Worm (Caenorhabditis elegans) whole organism, L1 larva: ENCODE results near the gene F49E8.6.

Source experiments
- C16A3.4 ChIP-seq: fragments of 150-350 bp; optimal IDR thresholded peaks from 2 replicates; lab custom pipeline; 2014; ENCODE audit warnings: missing biosample characterization, missing genetic modification characterization
- F16B12.6 ChIP-seq: fragments of 150-350 bp; optimal IDR thresholded peaks from 2 replicates; lab custom pipeline; 2014; ENCODE audit warnings: missing biosample characterization, missing genetic modification characterization
- aha-1 ChIP-seq: fragments of 150-350 bp; optimal IDR thresholded peaks from 2 replicates; lab custom pipeline; 2014; ENCODE audit warnings: missing biosample characterization, missing genetic modification characterization
- alr-1 ChIP-seq: fragments of 200-800 bp; sonication (Bioruptor generic); optimal IDR thresholded peaks from 2 replicates; lab custom pipeline; 2018; ENCODE audit warnings: borderline replicate concordance, mild to moderate bottlenecking, missing genetic modification characterization, missing compliant biosample characterization
- aly-2 ChIP-seq: fragments of 150-350 bp; optimal IDR thresholded peaks from 2 replicates; lab custom pipeline; 2014; ENCODE audit warnings: missing biosample characterization, missing genetic modification characterization
- blmp-1 ChIP-seq: fragments of 150-350 bp; optimal IDR thresholded peaks from 2 replicates; lab custom pipeline; 2014; ENCODE audit warnings: missing biosample characterization, missing genetic modification characterization
- ceh-8 ChIP-seq: fragments of 200-800 bp; sonication (Bioruptor generic); optimal IDR thresholded peaks from 2 replicates; lab custom pipeline; 2018; ENCODE audit warnings: mild to moderate bottlenecking, missing genetic modification characterization, moderate library complexity, missing compliant biosample characterization
- ceh-82 ChIP-seq, 3 experiments: fragments of 150-350 bp in 1 of 3; sonication (generic microtip) in 2 of 3; optimal IDR thresholded peaks; 2 replicates each; lab custom pipeline; 2014 to 2017; ENCODE audit warnings: missing biosample characterization in 3 of 3, missing genetic modification characterization in 3 of 3
- ceh-88 ChIP-seq: fragments of 200-800 bp; sonication (Bioruptor generic); IDR thresholded peaks from 2 replicates; pipeline ENCODE4 v1.3.6; 2022; ENCODE audit warnings: missing genetic modification characterization, missing compliant biosample characterization
- ceh-90 ChIP-seq: sonication (generic microtip); optimal IDR thresholded peaks from 2 replicates; lab custom pipeline; 2016; ENCODE audit warnings: missing genetic modification characterization, missing compliant biosample characterization
- ces-1 ChIP-seq: fragments of 150-350 bp; optimal IDR thresholded peaks from 2 replicates; lab custom pipeline; 2014; ENCODE audit warnings: missing biosample characterization, missing genetic modification reagents, missing genetic modification characterization
- dpl-1 ChIP-seq, 3 experiments: fragments of 150-350 bp in 2 of 3; sonication (generic microtip) in 1 of 3; optimal IDR thresholded peaks; 2 replicates each; lab custom pipeline; 2014 to 2017; ENCODE audit warnings: missing biosample characterization in 3 of 3, missing genetic modification characterization in 3 of 3, missing genetic modification reagents in 3 of 3
- dsc-1 ChIP-seq: sonication (generic microtip); optimal IDR thresholded peaks from 2 replicates; lab custom pipeline; 2016; ENCODE audit warnings: mild to moderate bottlenecking, missing genetic modification characterization, missing compliant biosample characterization
- egl-13 ChIP-seq: sonication (generic microtip); optimal IDR thresholded peaks from 2 replicates; lab custom pipeline; 2016; ENCODE audit warnings: missing genotype, missing genetic modification reagents, missing genetic modification characterization, missing compliant biosample characterization
- fkh-4 ChIP-seq: sonication (generic microtip); optimal IDR thresholded peaks from 2 replicates; lab custom pipeline; 2016; ENCODE audit warnings: missing compliant biosample characterization, missing genetic modification characterization, borderline replicate concordance
- hlh-4 ChIP-seq: sonication (generic microtip); optimal IDR thresholded peaks from 2 replicates; lab custom pipeline; 2016; ENCODE audit warnings: mild to moderate bottlenecking, missing genetic modification characterization, missing compliant biosample characterization
- hpl-2 ChIP-seq: fragments of 150-350 bp; optimal IDR thresholded peaks from 2 replicates; lab custom pipeline; 2014; ENCODE audit warnings: missing biosample characterization, missing genetic modification reagents, missing genetic modification characterization
- isw-1 ChIP-seq: fragments of 200-800 bp; sonication (Bioruptor generic); IDR thresholded peaks from 2 replicates; pipeline ENCODE4 v1.3.6; 2022; ENCODE audit warnings: missing genetic modification characterization, missing compliant biosample characterization
- lin-13 ChIP-seq: fragments of 150-350 bp; optimal IDR thresholded peaks from 2 replicates; lab custom pipeline; 2014; ENCODE audit warnings: missing biosample characterization, missing genetic modification reagents, missing genetic modification characterization
- lin-35 ChIP-seq, 2 experiments: fragments of 150-350 bp; optimal IDR thresholded peaks; 2 replicates each; lab custom pipeline; 2014; ENCODE audit warnings: missing biosample characterization in 2 of 2, missing genetic modification characterization in 2 of 2, missing genetic modification reagents in 2 of 2
- lin-39 ChIP-seq: fragments of 150-350 bp; optimal IDR thresholded peaks from 2 replicates; lab custom pipeline; 2014; ENCODE audit warnings: missing biosample characterization, missing genetic modification reagents, missing genetic modification characterization
- lir-3 ChIP-seq: sonication (generic microtip); optimal IDR thresholded peaks from 2 replicates; lab custom pipeline; 2016; ENCODE audit warnings: mild to moderate bottlenecking, missing genetic modification characterization, moderate library complexity, missing compliant biosample characterization; ENCODE audit not compliant: poor library complexity
- lsy-2 ChIP-seq, 2 experiments: fragments of 150-350 bp; optimal IDR thresholded peaks; 2 replicates each; lab custom pipeline; 2014; ENCODE audit warnings: missing biosample characterization in 2 of 2, missing genetic modification characterization in 2 of 2
- mab-9 ChIP-seq: fragments of 200-800 bp; sonication (Bioruptor generic); IDR thresholded peaks from 2 replicates; pipeline ENCODE4 v1.3.6; 2022; ENCODE audit warnings: missing genetic modification reagents, missing genetic modification characterization, missing compliant biosample characterization
- mef-2 ChIP-seq: fragments of 150-350 bp; optimal IDR thresholded peaks from 2 replicates; lab custom pipeline; 2014; ENCODE audit warnings: missing biosample characterization, missing genetic modification characterization
- nhr-12 ChIP-seq: sonication (generic microtip); optimal IDR thresholded peaks from 2 replicates; lab custom pipeline; 2017; ENCODE audit warnings: missing biosample characterization, missing genetic modification characterization
- nhr-20 ChIP-seq: sonication (generic microtip); optimal IDR thresholded peaks from 2 replicates; lab custom pipeline; 2016; ENCODE audit warnings: mild to moderate bottlenecking, missing genetic modification characterization, missing compliant biosample characterization
- nhr-28 ChIP-seq: fragments of 150-350 bp; optimal IDR thresholded peaks from 2 replicates; lab custom pipeline; 2014; ENCODE audit warnings: missing biosample characterization, missing genetic modification characterization
- nhr-71 ChIP-seq: sonication (generic microtip); optimal IDR thresholded peaks from 2 replicates; lab custom pipeline; 2016; ENCODE audit warnings: mild to moderate bottlenecking, missing genetic modification characterization, moderate library complexity, missing compliant biosample characterization
- nhr-76 ChIP-seq: sonication (generic microtip); optimal IDR thresholded peaks from 2 replicates; lab custom pipeline; 2017; ENCODE audit warnings: missing biosample characterization, missing genetic modification characterization
- nhr-77 ChIP-seq: fragments of 150-350 bp; optimal IDR thresholded peaks from 2 replicates; lab custom pipeline; 2014; ENCODE audit warnings: missing biosample characterization, missing genetic modification characterization
- pag-3 ChIP-seq: sonication (generic microtip); optimal IDR thresholded peaks from 2 replicates; lab custom pipeline; 2017; ENCODE audit warnings: missing genetic modification characterization, mild to moderate bottlenecking, missing compliant biosample characterization, antibody characterized with exemption, borderline replicate concordance; ENCODE audit not compliant: insufficient read depth
- pqm-1 ChIP-seq: sonication (generic microtip); optimal IDR thresholded peaks from 3 replicates; lab custom pipeline; 2017; ENCODE audit warnings: missing biosample characterization, missing genetic modification characterization
- rnt-1 ChIP-seq: sonication (generic microtip); optimal IDR thresholded peaks from 2 replicates; lab custom pipeline; 2016; ENCODE audit warnings: mild to moderate bottlenecking, missing genetic modification characterization, moderate library complexity, missing compliant biosample characterization
- skn-1 ChIP-seq: fragments of 150-350 bp; optimal IDR thresholded peaks from 2 replicates; lab custom pipeline; 2014; ENCODE audit warnings: missing biosample characterization, missing genetic modification characterization
- snpc-4 ChIP-seq: fragments of 150-350 bp; optimal IDR thresholded peaks from 2 replicates; lab custom pipeline; 2014; ENCODE audit warnings: missing biosample characterization, missing genetic modification characterization
- snu-23 ChIP-seq: sonication (generic microtip); optimal IDR thresholded peaks from 2 replicates; lab custom pipeline; 2016; ENCODE audit warnings: missing genetic modification characterization, missing compliant biosample characterization
- sox-4 ChIP-seq: sonication (generic microtip); optimal IDR thresholded peaks from 2 replicates; lab custom pipeline; 2016; ENCODE audit warnings: missing genetic modification characterization, missing compliant biosample characterization
- unc-130 ChIP-seq: fragments of 150-350 bp; optimal IDR thresholded peaks from 2 replicates; lab custom pipeline; 2017; ENCODE audit warnings: missing biosample characterization, missing genetic modification characterization, inconsistent platforms
- unc-30 ChIP-seq: sonication (generic microtip); optimal IDR thresholded peaks from 2 replicates; lab custom pipeline; 2017; ENCODE audit warnings: missing biosample characterization, missing genetic modification characterization
- unc-62 ChIP-seq: fragments of 150-350 bp; optimal IDR thresholded peaks from 2 replicates; lab custom pipeline; 2014; ENCODE audit warnings: missing biosample characterization, missing genetic modification reagents, missing genetic modification characterization
- zag-1 ChIP-seq: fragments of 150-350 bp; optimal IDR thresholded peaks from 2 replicates; lab custom pipeline; 2014; ENCODE audit warnings: missing biosample characterization, missing genetic modification characterization
- zip-4 ChIP-seq: fragments of 200-800 bp; sonication (Bioruptor generic); optimal IDR thresholded peaks from 2 replicates; lab custom pipeline; 2018; ENCODE audit warnings: mild to moderate bottlenecking, missing genetic modification characterization, moderate library complexity, missing compliant biosample characterization
- ztf-4 ChIP-seq: fragments of 150-350 bp; optimal IDR thresholded peaks from 2 replicates; lab custom pipeline; 2014; ENCODE audit warnings: missing biosample characterization, missing genetic modification characterization

Gene F49E8.6

ce11 chrIV:7552958-7553553 lies 1.4 kb downstream of the F49E8.6 start, which contains the start of gene dif-1 (continued):
- TF ChIP-seq ceh-8 (GFP tag; lab: Kevin White, UChicago), result no peak
- no peak for TF ChIP-seq ceh-90 (tag; lab: Kevin White, UChicago)
- TF ChIP-seq snu-23 (GFP tag; lab: Kevin White, UChicago), result peak; percentile 58
- TF ChIP-seq aly-2 (tag; lab: Kevin White, UChicago), result no peak
- TF ChIP-seq sox-4 (tag; lab: Kevin White, UChicago), result no peak
- peak in 1 of 2 experiments; percentile 26 for TF ChIP-seq lsy-2 (tag; optimal IDR thresholded peaks at IDR 0.05; lab: Kevin White, UChicago)
- no peak for TF ChIP-seq ces-1
- no peak for TF ChIP-seq mab-9
- no peak for TF ChIP-seq lin-13 (GFP tag; lab: Kevin White, UChicago)
- TF ChIP-seq unc-62 (GFP tag; lab: Kevin White, UChicago), result no peak
- TF ChIP-seq zip-4 (GFP tag; lab: Kevin White, UChicago), result no peak

ce11 chrIV:7552100-7552499 lies 2.4 kb downstream of the F49E8.6 start:
- TF ChIP-seq lir-3 (no peak), dpl-1 (GFP tag; optimal IDR thresholded peaks at IDR 0.05; lab: Kevin White, UChicago) (no peak), nhr-71 (no peak), nhr-28 (tag; lab: Kevin White, UChicago) (no peak), blmp-1 (no peak), unc-30 (tag; lab: Kevin White, UChicago) (no peak), sox-4 (tag; lab: Kevin White, UChicago) (no peak)

ce11 chrIV:7551254-7551653 lies 3.2 kb downstream of the F49E8.6 start:
- no peak for TF ChIP-seq nhr-76 (tag; lab: Kevin White, UChicago)
- no peak for TF ChIP-seq nhr-20 (tag; lab: Kevin White, UChicago)
- no peak for TF ChIP-seq ztf-4 (tag; lab: Kevin White, UChicago)
- no peak for TF ChIP-seq fkh-4 (tag; lab: Kevin White, UChicago)
- TF ChIP-seq aha-1, result no peak
- TF ChIP-seq skn-1 (tag; lab: Kevin White, UChicago), result no peak
- TF ChIP-seq snpc-4 (tag; lab: Kevin White, UChicago), result no peak
- no peak for TF ChIP-seq ceh-88 (GFP tag; lab: Robert Waterston, UW)
- TF ChIP-seq, all 84 proteins: peak for 0

- peak; percentile 87 for TF ChIP-seq hlh-4 (tag; lab: Kevin White, UChicago)
- TF ChIP-seq hpl-2 (GFP tag; lab: Kevin White, UChicago), result no peak
- no peak for TF ChIP-seq pqm-1 (tag; lab: Kevin White, UChicago)
- no peak for TF ChIP-seq snpc-4 (tag; lab: Kevin White, UChicago)
- TF ChIP-seq ceh-90 (tag; lab: Kevin White, UChicago), result no peak
- TF ChIP-seq sox-4 (tag; lab: Kevin White, UChicago), result no peak
- TF ChIP-seq nhr-71, result peak; percentile 23
- TF ChIP-seq F16B12.6 (tag; lab: Kevin White, UChicago), result no peak
Measured at ce11 chrIV:7550445-7550844, 4.0 kb downstream of the F49E8.6 start, which contains the start of gene pam-1. Gene pam-1 (minus strand): TSS chrIV:7550812.

ce11 chrIV:7549844-7550243 lies 4.6 kb downstream of the F49E8.6 start:
- TF ChIP-seq dsc-1 (tag; lab: Kevin White, UChicago) (no peak), nhr-76 (tag; lab: Kevin White, UChicago) (no peak), rnt-1 (tag; lab: Kevin White, UChicago) (peak; percentile 34), unc-130 (tag; lab: Kevin White, UChicago) (no peak), lsy-2 (tag; optimal IDR thresholded peaks at IDR 0.05; lab: Kevin White, UChicago) (peak in 1 of 2 experiments; percentile 31), C16A3.4 (peak; percentile 47), alr-1 (no peak), pqm-1 (tag; lab: Kevin White, UChicago) (no peak), egl-13 (no peak), lin-39 (tag; lab: Kevin White, UChicago) (no peak), isw-1 (no peak), zag-1 (tag; lab: Kevin White, UChicago) (no peak), ceh-82 (tag; optimal IDR thresholded peaks at IDR 0.05; lab: Kevin White, UChicago) (peak in 1 of 3 experiments; percentile 36), lin-35 (GFP tag; optimal IDR thresholded peaks at IDR 0.05; lab: Kevin White, UChicago) (peak; percentile 22 to 53), hpl-2 (GFP tag; lab: Kevin White, UChicago) (no peak), pag-3 (tag; lab: Kevin White, UChicago) (no peak), nhr-12 (tag; lab: Kevin White, UChicago) (no peak), fkh-4 (tag; lab: Kevin White, UChicago) (no peak), unc-30 (tag; lab: Kevin White, UChicago) (no peak), ceh-8 (GFP tag; lab: Kevin White, UChicago) (no peak), mef-2 (tag; lab: Kevin White, UChicago) (no peak), nhr-77 (tag; lab: Kevin White, UChicago) (no peak)
